Worm (Caenorhabditis elegans): Measurements from ENCODE around the gene rab-33.

ce11 chrIII:10524823-10525222 lies 21.2 kb upstream of the rab-33 start:
- no peak for TF ChIP-seq C04F5.9 (tag; optimal IDR thresholded peaks at IDR 0.05)
- no peak for TF ChIP-seq pqm-1 (tag; optimal IDR thresholded peaks at IDR 0.05)
- TF ChIP-seq nhr-12 (tag; optimal IDR thresholded peaks at IDR 0.05): no peak
- no peak for TF ChIP-seq ceh-63 (GFP tag; optimal IDR thresholded peaks at IDR 0.05)
- TF ChIP-seq nhr-28 (tag; optimal IDR thresholded peaks at IDR 0.05): no peak
- no peak for TF ChIP-seq irx-1 (tag; optimal IDR thresholded peaks at IDR 0.05)

Measured in whole organism, L1 larva.